Fruit fly (Drosophila melanogaster): Measurements from ENCODE around the gene endos.

Gene endos

DNA sequence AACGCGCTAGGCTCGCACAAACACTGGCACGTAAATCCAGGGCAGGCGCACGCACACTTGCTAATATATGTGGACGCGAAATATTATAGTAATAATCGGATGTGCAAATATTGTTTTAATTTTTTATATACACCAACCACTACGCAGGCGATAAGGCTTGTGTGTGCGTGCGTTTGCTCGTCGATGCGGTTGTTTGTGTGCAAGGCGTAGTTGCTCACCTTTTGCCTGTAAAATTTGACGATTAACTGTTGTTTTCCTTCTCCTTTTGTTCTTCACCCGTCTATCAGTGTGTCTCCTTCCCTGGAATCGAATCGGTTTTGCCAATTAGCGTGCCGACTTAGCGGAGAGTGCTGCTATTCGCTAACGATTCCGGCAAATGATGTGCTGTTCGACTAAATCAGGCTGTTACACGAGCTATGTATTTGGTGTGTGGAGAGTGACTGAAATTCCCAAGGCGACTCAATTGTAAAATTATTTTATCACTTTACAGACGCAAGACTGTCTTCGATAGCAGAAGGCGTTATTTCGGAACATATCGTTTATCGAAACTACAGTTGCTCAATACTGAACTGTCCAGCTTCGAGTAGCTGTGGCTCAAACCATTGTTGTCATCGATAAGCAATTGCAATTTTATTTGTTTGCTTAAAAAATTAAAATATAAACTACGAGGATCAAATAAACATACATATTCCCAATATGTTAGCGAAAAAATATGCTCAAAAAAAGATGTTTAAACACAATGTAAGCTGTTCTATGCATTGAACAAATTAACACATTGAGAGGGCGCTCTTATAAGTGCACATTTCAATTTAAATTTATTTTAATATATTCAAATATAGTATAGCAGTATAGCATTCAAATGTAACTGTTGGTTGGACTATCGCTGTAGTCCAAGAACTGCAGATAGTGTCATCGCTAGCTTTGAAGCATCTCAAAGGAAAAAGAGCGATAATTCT, at the start of gene endos, which contains the start of gene CG6650:
TSS of gene endos (minus strand) at position 536 of the 956 bp plus-strand sequence.
TSS of gene CG6650 (plus strand) at position 280 of the 956 bp plus-strand sequence.
- peak; percentile 62 for TF ChIP-seq noc (tag; optimal IDR thresholded peaks at IDR 0.05)

DNA sequence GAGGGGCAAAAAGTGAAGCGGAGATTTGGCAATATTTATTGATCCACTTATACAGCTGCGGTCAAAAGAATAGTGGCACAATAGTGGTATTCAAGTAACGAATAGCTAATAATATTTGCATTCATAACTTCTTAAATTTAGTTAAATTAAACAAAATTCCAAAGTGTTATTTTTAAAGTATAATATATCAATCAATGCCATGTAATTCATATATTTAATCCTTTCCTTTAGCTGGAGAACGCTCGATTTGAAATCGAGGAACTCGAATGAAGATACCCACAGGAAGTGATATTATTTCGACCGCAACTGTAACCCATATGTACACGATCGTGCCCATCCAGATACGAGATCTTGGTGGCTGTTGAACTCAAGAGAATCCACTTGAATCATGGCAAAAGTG, 47.7 kb upstream of the endos start:
- no peak for TF ChIP-seq noc (tag; optimal IDR thresholded peaks at IDR 0.05)

DNA sequence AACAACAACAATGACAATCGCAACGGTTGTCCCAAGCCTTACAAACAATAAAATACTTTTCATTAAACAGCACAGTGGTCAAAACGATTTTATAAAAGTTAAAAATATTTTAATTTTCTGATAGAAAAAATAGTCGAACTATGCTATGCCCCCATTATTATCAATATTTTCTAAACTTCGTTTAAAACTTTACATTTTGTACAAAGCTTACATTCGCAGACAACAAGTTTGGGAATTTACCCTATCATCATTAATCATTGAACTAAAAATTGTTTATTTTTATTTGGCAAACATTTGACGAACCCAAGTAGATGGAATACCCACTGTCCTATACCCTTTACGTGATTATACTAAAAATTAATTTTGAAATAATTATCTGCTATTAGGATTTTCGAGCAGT, 46.7 kb upstream of the endos start:
- TF ChIP-seq noc (tag; optimal IDR thresholded peaks at IDR 0.05), result no peak

DNA sequence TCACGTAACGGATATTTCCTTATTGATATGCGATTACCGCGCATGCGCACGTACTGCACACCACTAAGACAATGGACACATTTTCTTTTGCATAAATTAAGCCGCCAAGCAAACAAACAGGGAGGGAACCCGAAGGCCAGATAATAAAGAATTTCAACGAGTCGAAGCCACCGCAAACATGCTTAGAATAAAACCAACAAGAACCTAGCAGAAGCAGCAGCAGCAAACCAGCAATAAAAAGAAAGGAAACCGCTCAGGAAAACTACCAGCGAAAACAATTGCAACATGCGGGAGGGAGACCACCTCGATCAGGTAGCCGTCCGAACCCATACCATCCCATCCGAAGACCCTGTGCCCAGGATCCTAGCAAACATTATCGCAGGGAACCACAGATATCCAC, 45.1 kb upstream of the endos start:
- no peak for TF ChIP-seq noc (tag; optimal IDR thresholded peaks at IDR 0.05)

DNA sequence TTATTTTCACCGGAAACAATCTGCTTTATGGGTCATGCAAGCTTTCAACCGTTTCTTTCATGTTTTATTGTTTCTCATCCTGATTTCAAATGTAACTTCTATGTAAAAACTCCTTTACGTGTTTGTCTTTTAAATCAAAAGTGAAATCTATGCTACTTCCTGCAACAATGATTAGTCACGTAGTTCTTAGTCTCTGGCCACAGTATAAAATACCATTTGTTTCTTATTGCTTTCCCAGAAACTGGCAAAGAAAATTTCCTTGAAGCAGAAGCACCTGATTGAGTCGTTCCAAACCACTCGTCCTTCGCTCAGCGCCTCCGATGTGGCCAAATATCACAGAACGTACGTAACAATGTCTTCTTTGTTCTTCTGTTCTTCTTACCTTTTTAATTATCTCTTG, 44.0 kb upstream of the endos start, which contains the start of gene btl:
TSS of gene btl (plus strand) at position 301 of the 400 bp plus-strand sequence.
- TF ChIP-seq noc (tag; optimal IDR thresholded peaks at IDR 0.05), result no peak

DNA sequence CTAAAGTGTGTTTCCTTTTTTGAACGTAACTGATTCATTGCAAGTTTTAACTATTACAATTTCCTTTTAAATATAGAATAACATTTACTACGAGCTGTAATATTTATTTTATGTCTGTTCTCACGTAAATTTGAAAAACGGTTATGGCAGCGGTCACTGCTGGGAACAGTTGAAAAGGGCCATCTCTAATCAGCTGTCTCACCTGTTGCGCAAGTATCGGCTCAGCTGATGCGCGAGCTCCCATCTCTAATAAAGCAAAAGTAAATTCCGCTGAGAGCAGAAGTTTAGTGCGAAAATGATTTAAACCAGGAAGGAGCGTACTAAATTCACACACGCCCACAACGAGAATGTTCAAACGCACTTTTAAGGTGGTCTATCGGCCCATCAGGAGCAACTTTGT, 40.1 kb upstream of the endos start, which contains the start of gene Pex1:
TSS of gene Pex1 (plus strand) at position 272 of the 400 bp plus-strand sequence.
- TF ChIP-seq noc (tag; optimal IDR thresholded peaks at IDR 0.05), result no peak

DNA sequence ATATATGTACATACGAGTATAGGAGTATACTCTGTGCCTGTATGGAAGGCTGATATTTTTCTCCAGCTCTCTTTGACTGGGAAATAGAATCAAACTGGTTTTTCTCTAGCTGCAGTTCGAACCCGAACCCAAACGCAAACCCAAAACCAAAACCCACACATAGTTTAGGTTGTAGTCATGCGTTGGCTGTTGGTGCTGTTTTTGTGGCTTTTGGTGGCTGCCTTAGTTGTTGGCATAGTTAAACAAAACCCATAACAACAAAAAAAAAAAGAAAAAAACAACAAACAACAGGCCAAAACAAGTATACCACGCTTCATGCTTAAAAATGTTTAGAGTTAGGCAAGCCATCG, 32.5 kb upstream of the endos start:
- TF ChIP-seq noc (tag; optimal IDR thresholded peaks at IDR 0.05), result no peak

DNA sequence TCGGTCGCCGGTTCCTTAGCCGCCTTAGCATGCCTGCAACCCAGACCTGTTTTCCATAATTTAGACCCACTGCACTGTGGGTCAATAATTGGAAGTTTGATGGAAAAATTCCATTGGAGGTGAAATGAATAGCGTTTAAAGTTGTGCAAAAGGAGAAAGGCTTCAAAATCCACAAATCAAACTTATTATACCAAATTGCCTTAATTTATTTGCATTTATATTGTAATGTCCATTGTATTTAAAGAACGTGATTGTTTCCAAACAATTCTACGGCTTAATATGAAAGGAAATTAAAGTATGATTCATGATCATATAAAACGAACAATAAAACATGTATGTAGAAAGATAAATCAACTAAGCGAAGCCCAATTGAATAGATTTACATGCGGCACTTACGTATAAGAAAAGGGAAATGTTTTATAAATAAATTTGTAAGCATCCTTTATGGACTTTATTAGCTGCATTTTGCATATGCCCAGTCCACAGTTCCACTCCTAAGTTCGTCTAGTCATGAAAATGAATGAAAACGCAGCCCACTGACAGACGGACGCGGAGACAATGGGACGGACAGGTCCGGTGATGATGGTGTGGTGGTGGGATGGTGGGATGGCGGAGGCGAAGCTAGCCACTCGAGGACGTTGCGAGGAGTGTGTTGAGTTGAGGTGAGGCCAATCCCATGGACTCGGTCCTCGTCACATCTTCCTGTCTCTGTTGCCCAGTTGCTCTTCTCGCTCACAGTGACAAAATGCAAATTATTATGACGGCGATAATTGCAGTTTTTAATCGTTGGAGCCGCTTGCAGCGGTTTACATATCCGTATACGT, 31.9 kb upstream of the endos start:
- no peak for TF ChIP-seq noc (tag; optimal IDR thresholded peaks at IDR 0.05)

DNA sequence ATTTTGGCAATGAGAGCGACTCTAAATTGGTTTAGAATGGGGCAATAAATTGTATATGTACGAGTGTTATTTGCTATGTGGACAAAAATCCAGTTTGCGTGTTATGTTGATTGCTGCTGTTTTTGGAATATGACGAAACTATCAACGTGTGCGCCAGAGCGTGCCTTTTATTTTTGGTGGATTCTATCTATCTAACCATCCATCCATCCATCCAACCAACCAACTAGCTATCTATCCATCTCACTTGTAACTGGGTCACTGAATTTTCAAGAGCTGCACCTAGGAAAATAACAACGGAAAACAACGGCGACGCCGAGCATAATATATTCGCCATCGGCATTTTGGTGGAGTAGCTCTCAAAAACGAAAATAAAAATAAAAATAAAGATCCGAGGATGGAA, 31.2 kb upstream of the endos start:
- no peak for TF ChIP-seq noc (tag; optimal IDR thresholded peaks at IDR 0.05)

DNA sequence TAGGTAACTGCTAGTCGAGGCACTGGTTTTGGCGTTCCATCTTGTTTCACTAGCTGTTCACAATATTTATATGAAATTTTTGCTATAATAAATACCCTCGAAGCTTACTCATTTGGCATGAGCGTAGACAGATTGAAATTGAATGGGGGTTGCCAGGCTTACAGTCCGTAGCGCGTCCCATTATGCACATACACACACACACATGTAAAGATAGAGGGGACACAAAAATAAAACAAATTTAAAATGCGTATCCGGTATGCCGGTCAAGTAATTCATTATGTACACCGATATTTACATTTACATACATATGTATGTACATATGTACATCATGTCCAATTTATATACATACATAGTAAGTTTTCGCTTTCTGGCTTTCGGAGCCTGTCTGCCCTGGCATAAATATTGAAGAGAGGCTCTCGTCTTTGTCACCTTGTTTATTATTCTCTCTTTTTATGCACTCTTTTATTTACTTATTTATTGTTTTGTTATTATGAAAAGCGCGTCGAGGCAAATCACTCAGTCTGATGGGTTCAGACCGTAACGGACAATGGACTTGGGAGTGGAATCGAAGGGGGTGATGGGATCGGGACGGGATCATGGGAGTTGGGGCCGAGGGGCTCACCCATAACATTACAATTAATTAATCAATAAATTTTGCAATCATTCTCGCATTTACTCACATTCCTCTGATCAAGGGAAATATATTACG, 27.9 kb upstream of the endos start:
- TF ChIP-seq noc (tag; optimal IDR thresholded peaks at IDR 0.05), result no peak

DNA sequence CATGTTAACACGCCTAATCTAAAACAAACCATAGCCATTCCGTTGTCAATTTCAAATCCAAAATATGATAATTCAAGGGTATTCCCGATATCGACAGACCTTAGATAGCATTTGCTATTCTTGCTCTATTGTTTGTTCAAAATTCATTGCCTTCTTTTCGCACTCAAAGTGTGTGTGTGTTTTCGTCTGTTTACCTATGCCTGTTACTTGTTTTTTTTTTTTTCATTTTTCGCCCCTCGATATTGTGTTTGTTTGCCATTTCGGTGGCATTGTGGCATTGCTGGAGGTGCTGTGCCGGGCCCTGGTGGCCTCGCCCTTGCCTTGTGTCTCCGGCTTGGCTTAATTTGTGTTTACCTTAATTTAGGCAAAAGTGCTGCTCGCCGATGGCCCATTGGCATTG, 25.3 kb upstream of the endos start:
- TF ChIP-seq noc (tag; optimal IDR thresholded peaks at IDR 0.05), result no peak

DNA sequence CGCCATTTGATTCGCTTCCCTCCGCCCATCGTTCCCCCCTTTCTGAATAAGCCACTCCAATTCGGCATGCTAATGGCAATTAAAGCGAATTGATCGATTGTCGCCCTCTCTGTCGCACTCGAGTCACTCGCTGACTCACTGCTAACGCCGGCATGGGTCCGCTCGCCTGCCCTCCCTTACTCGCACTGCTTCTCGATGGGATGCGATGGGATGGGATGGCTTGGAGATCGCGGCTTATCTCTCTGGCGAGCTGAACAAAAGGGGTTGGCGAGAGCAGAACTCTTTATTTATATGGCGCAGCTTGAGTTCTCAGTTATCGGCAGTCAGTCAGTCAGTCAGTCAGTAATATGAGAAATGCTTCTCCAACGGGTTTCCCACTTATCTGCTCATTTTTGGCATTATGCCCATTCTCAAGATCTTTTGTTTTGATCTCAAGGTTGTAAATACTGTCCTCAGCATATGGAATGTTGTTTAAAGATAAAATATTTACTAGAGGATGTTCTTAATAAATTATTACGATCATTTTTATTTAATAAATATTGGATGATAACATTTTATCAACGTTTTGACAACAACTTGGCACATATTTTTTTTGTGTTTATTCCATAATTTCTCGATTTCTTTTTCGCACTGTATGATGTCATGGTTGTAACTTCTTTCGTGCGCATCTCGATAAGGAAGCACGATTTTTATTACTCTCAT, 24.5 kb upstream of the endos start:
- TF ChIP-seq noc (tag; optimal IDR thresholded peaks at IDR 0.05), result no peak

DNA sequence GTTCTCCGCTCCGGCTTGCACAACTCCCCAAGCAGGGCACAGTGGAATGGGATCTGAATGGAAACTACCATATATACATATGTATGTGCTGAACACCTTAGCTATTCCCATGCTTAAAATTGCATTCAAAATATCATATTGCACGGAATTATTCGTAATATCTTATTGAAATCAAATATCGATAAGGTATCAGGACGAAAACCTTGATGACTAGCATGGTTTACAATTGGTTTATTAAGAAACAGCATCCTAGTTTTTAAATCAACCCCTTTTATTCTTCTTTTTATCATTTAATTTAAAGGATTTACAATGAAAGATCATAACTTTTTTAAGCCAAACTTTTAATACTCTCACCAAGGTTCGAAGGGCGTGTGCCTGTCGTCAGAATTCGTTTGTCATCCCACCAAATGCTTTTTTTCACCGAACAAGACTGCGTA, 23.8 kb upstream of the endos start:
- TF ChIP-seq noc (tag; optimal IDR thresholded peaks at IDR 0.05), result peak; percentile 30

DNA sequence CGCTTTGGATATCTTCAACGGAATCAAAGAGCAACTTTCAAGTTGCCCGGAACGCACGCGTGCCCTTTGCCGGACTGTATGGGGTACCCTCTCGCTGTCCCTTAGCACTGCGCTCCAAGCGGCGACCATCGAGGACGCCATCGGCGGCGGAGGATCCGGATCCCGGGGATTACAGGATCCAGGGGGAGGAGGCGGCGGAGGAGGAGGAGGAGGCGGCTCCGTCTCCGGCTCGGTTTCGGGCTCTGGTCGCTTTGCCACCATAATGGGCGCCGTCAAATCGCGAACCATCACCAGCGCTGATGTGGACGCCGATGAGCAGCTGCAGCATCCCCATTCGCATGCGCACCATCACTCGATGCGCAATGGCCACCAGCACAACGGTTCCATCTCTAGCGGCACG, 22.3 kb upstream of the endos start:
- TF ChIP-seq noc (tag; optimal IDR thresholded peaks at IDR 0.05), result no peak

DNA sequence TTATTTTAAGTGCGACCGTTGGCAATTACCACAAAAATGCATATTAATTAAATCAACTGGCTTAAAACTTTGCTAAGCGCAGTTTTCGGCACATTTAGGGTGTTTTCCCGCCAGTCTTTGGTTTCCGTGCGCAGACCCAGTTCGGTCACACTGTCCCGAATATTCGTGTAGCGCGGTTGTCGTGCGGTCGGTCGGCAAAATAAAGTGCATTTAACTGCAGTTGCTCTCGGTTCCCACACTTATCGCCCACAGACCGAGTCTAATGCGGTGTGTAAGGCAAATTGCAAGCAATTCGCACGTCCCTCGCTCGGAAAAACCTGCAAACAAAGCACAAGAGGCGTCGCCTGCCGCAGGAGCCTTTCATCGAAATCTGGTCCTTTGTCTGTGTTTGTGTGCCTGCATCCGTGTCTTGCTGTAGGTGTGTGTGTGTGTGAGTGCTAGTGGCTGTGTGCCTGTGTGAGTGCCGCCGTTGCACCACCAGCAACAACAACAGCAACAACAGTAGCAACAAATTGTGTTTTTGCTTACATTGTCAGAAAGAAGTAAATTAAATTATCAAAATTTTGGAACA, 21.7 kb upstream of the endos start, which contains the start of the genes CG13484 and Frl:
TSS of gene CG13484 (minus strand) at position 7 of the 571 bp plus-strand sequence.
TSS of gene Frl (plus strand) at position 143 of the 571 bp plus-strand sequence.
- no peak for TF ChIP-seq noc (tag; optimal IDR thresholded peaks at IDR 0.05)
